Fruit fly (Drosophila melanogaster): ENCODE data around the gene LManI.
A peak's percentile ranks its signal among the peaks of the same experiment; 100 is the strongest.

The LManI gene

DNA sequence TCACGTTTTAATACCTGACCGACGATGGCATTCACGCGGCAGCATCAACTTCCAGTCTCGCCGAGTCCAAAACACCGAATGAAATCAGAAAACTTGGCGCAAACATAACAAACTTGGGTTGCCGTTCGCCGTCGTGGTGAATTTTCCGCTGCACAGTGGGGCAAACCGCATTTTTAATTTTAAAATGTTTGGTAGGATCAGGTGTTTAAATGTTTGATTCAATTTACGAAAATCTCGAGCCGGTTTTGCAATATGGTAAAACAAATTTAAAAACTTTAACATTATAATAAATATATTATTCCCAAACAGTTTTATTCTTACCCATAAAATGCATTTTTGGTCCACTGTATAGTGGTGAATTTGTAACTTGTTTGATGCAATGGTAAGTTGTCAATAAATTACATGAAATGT, 17.2 kb upstream of the LManI start, which contains the start of gene RluA-1:
Gene RluA-1 (minus strand): TSS at position 82 of the 411 bp plus-strand sequence.
- TF ChIP-seq aop (GFP tag; IDR thresholded peaks at IDR 0.05) (peak; percentile 90), pros (GFP tag; optimal IDR thresholded peaks at IDR 0.05) (peak; percentile 80), crc (GFP tag; optimal IDR thresholded peaks at IDR 0.05) (peak; percentile 38), CG17361 (GFP tag; IDR thresholded peaks at IDR 0.05) (peak; percentile 99), CG43689 (GFP tag; IDR thresholded peaks at IDR 0.05) (peak; percentile 97), rib (GFP tag; IDR thresholded peaks at IDR 0.05) (peak; percentile 99), trh (GFP tag; optimal IDR thresholded peaks at IDR 0.05) (peak; percentile 98), CG34376 (GFP tag; optimal IDR thresholded peaks at IDR 0.05) (peak; percentile 97), CG12744 (GFP tag; optimal IDR thresholded peaks at IDR 0.05) (peak; percentile 93), Lim3 (GFP tag; IDR thresholded peaks at IDR 0.05) (peak; percentile 96), CG11696 (GFP tag; IDR thresholded peaks at IDR 0.05) (peak; percentile 98), repo (GFP tag; optimal IDR thresholded peaks at IDR 0.05) (peak; percentile 75), CG1602 (GFP tag; optimal IDR thresholded peaks at IDR 0.05) (peak; percentile 99), pb (GFP tag; optimal IDR thresholded peaks at IDR 0.05) (peak; percentile 71), CG18619 (GFP tag; optimal IDR thresholded peaks at IDR 0.05) (peak; percentile 99), nmo (GFP tag; optimal IDR thresholded peaks at IDR 0.05) (peak; percentile 100), wdn (GFP tag; IDR thresholded peaks at IDR 0.05) (peak; percentile 99), dysf (GFP tag; IDR thresholded peaks at IDR 0.05) (peak; percentile 100), CG3726 (GFP tag; IDR thresholded peaks at IDR 0.05) (peak; percentile 97), ara (GFP tag; IDR thresholded peaks at IDR 0.05) (peak; percentile 100), CG17186 (GFP tag; optimal IDR thresholded peaks at IDR 0.05) (peak; percentile 94), dati (GFP tag; IDR thresholded peaks at IDR 0.05) (peak; percentile 98), Oli (tag; optimal IDR thresholded peaks at IDR 0.05) (peak; percentile 100), ham (GFP tag; IDR thresholded peaks at IDR 0.05) (peak; percentile 96), slbo (GFP tag; IDR thresholded peaks at IDR 0.05) (peak; percentile 99), Fer3 (tag; optimal IDR thresholded peaks at IDR 0.05) (peak; percentile 99), cas (GFP tag; IDR thresholded peaks at IDR 0.05) (peak; percentile 94), cato (GFP tag; optimal IDR thresholded peaks at IDR 0.05; ENCODE audit: borderline replicate concordance) (peak; percentile 99), row (GFP tag; IDR thresholded peaks at IDR 0.05) (peak; percentile 99), CG18764 (GFP tag; optimal IDR thresholded peaks at IDR 0.05) (peak; percentile 98), CG2116 (GFP tag; optimal IDR thresholded peaks at IDR 0.05) (peak; percentile 92), Sox100B (GFP tag; optimal IDR thresholded peaks at IDR 0.05) (peak; percentile 98), CG8359 (GFP tag; optimal IDR thresholded peaks at IDR 0.05; ENCODE audit: borderline replicate concordance) (peak; percentile 96), CG9727 (GFP tag; optimal IDR thresholded peaks at IDR 0.05) (peak; percentile 99), NK7.1 (GFP tag; optimal IDR thresholded peaks at IDR 0.05) (peak; percentile 86), Ets97D (GFP tag; optimal IDR thresholded peaks at IDR 0.05) (peak; percentile 92), CG17568 (GFP tag; optimal IDR thresholded peaks at IDR 0.05) (peak; percentile 99), PHDP (tag; optimal IDR thresholded peaks at IDR 0.05) (peak; percentile 100), CG7786 (GFP tag; optimal IDR thresholded peaks at IDR 0.05) (peak; percentile 87), btn (GFP tag; optimal IDR thresholded peaks at IDR 0.05) (peak; percentile 89), ase (GFP tag; IDR thresholded peaks at IDR 0.05) (peak; percentile 99), CG2889 (GFP tag; IDR thresholded peaks at IDR 0.05) (peak; percentile 98), sd (tag; optimal IDR thresholded peaks at IDR 0.05) (peak; percentile 97), Lhr (GFP tag; optimal IDR thresholded peaks at IDR 0.05) (peak; percentile 98), fu2 (GFP tag; optimal IDR thresholded peaks at IDR 0.05) (peak; percentile 86), CG14667 (GFP tag; IDR thresholded peaks at IDR 0.05) (peak; percentile 99), jing (GFP tag; optimal IDR thresholded peaks at IDR 0.05) (peak; percentile 98), sens-2 (GFP tag; IDR thresholded peaks at IDR 0.05) (peak; percentile 98), Spps (tag; optimal IDR thresholded peaks at IDR 0.05) (peak; percentile 100), Hr3 (GFP tag; optimal IDR thresholded peaks at IDR 0.05) (peak; percentile 99), gcm (GFP tag; optimal IDR thresholded peaks at IDR 0.05) (peak; percentile 100), HHEX (GFP tag; optimal IDR thresholded peaks at IDR 0.05) (peak; percentile 99)

Data from whole organism, embryonic.